Fruit fly (Drosophila melanogaster): ENCODE measurements around the gene CG14377.

Gene CG14377

DNA sequence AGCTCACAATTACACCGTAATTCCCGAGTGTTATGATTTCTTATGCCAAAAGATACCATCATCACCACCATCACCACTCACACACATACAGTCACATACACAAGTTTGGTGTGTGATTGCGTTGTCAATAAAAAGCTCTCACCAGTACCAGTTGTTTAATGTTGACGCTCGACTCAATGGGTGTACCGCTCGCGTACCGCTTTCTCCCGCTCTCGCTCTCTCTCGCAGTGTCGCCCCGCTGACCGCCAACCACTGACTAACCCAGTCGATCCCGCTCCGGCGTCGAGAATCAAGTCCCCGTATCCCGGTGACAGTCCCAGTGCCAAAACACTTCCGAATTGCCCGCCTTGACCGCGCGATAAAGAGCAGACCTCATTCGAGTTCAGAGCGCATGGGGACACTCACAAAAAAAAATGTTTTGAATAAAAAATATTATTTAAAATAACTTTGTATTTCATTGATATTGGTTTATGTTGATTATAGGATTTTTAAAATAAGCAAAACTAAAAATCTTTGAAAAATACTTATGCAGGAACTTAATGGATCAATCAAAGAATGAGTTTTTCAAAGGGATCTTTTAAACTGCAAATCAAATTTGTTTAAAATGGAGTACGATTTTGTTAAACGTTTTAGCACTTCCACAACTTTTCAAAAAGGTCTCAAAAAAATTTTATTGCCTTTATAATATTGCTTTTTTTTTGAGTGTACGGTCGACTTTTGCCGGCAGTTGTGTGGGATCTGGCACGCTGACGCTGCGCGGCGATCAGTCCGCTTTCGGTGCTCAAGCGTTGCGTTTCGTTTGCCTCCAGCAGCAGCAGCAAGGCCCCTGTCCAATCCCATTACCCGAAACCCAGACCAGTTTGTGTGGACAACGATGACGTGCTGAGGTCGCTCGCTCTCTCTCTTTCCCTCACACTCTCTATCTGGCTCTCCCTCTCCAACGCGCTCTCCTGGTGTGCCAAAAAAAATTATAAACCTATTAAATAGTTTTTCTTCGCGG, 33.2 kb upstream of the CG14377 start, which contains the start of gene Dic1 (continued):
- TF ChIP-seq grn (GFP tag; optimal IDR thresholded peaks at IDR 0.05) (peak; percentile 3), Dip3 (GFP tag; optimal IDR thresholded peaks at IDR 0.05) (peak; percentile 92), trh (GFP tag; optimal IDR thresholded peaks at IDR 0.05) (peak; percentile 82), Dek (tag; optimal IDR thresholded peaks at IDR 0.05) (peak; percentile 96), CG9797 (GFP tag; optimal IDR thresholded peaks at IDR 0.05) (peak; percentile 41), CG5245 (GFP tag; optimal IDR thresholded peaks at IDR 0.05) (peak; percentile 95), Bteb2 (GFP tag; optimal IDR thresholded peaks at IDR 0.05) (peak; percentile 93), gsb-n (tag; optimal IDR thresholded peaks at IDR 0.05) (peak; percentile 93), Bgb (GFP tag; IDR thresholded peaks at IDR 0.05; ENCODE audit: partially characterized antibody) (peak; percentile 68; the same call in 1 of the 2 replicates), CG31388 (GFP tag; optimal IDR thresholded peaks at IDR 0.05) (peak; percentile 85), Ets97D (GFP tag; optimal IDR thresholded peaks at IDR 0.05) (peak; percentile 65), CG15514 (GFP tag; optimal IDR thresholded peaks at IDR 0.05) (peak; percentile 90), rib (GFP tag; IDR thresholded peaks at IDR 0.05) (peak; percentile 79), pfk (GFP tag; optimal IDR thresholded peaks at IDR 0.05) (peak; percentile 29), bbx (GFP tag; IDR thresholded peaks at IDR 0.05; ENCODE audit: partially characterized antibody) (0 out of 2 replicates have a peak, but pooled peaks have one; percentile 43), sd (tag; optimal IDR thresholded peaks at IDR 0.05) (peak; percentile 83), CG33213 (GFP tag; optimal IDR thresholded peaks at IDR 0.05) (peak; percentile 78), Jarid2 (GFP tag; optimal IDR thresholded peaks at IDR 0.05) (peak; percentile 88), al (GFP tag; IDR thresholded peaks at IDR 0.05) (peak; percentile 91), ftz-f1 (GFP tag; optimal IDR thresholded peaks at IDR 0.05) (peak; percentile 41), Hsf (GFP tag; optimal IDR thresholded peaks at IDR 0.05) (peak; percentile 96), inv (GFP tag; IDR thresholded peaks at IDR 0.05; ENCODE audit: partially characterized antibody) (no peak; the same call in 1 of the 2 replicates), CG2120 (GFP tag; optimal IDR thresholded peaks at IDR 0.05) (peak; percentile 97), CG14710 (tag; optimal IDR thresholded peaks at IDR 0.05) (peak; percentile 98), CG10209 (GFP tag; optimal IDR thresholded peaks at IDR 0.05) (peak; percentile 97), jumu (GFP tag; optimal IDR thresholded peaks at IDR 0.05) (peak; percentile 83), zen2 (GFP tag; IDR thresholded peaks at IDR 0.05; ENCODE audit: partially characterized antibody) (no peak), CG8924 (tag; optimal IDR thresholded peaks at IDR 0.05) (peak; percentile 98), Lhr (GFP tag; optimal IDR thresholded peaks at IDR 0.05) (peak; percentile 79), crol (GFP tag; IDR thresholded peaks at IDR 0.05) (peak; percentile 54), D (optimal IDR thresholded peaks at IDR 0.05) (no peak), D (GFP tag; optimal IDR thresholded peaks at IDR 0.05) (peak; percentile 98), CG13424 (tag; optimal IDR thresholded peaks at IDR 0.05) (peak; percentile 98), CG6765 (GFP tag; optimal IDR thresholded peaks at IDR 0.05) (peak; percentile 94), HmgD (GFP tag; optimal IDR thresholded peaks at IDR 0.05) (peak; percentile 42), ranshi (GFP tag; IDR thresholded peaks at IDR 0.05) (peak; percentile 89), CG6791 (GFP tag; IDR thresholded peaks at IDR 0.05; ENCODE audit: partially characterized antibody) (no peak), lov (optimal IDR thresholded peaks at IDR 0.05) (no peak), lov (GFP tag; IDR thresholded peaks at IDR 0.05) (peak; percentile 81), dpn (GFP tag; optimal IDR thresholded peaks at IDR 0.05) (peak; percentile 93 to 95), NfI (GFP tag; optimal IDR thresholded peaks at IDR 0.05) (peak; percentile 97), Lim3 (GFP tag; IDR thresholded peaks at IDR 0.05) (peak; percentile 74), CG43689 (GFP tag; IDR thresholded peaks at IDR 0.05) (peak; percentile 70; the same call in 1 of the 2 replicates), Dfd (GFP tag; optimal IDR thresholded peaks at IDR 0.05) (peak in 1 of 2 experiments; percentile 35), ash1 (GFP tag; optimal IDR thresholded peaks at IDR 0.05) (no peak), BtbVII (GFP tag; optimal IDR thresholded peaks at IDR 0.05) (peak; percentile 98), Nf-YB (GFP tag; optimal IDR thresholded peaks at IDR 0.05) (peak; percentile 86), Sin3A (optimal IDR thresholded peaks at IDR 0.05) (no peak)
